Fruit fly (Drosophila melanogaster): ENCODE measurements around the gene CG15877.

- TF ChIP-seq pan (optimal IDR thresholded peaks at IDR 0.05) (no peak), CG8478 (optimal IDR thresholded peaks at IDR 0.05) (no peak), EcR (GFP tag; optimal IDR thresholded peaks at IDR 0.05) (no peak), Dll (optimal IDR thresholded peaks at IDR 0.05) (no peak), psq (optimal IDR thresholded peaks at IDR 0.05) (no peak), usp (GFP tag; optimal IDR thresholded peaks at IDR 0.05) (no peak)
These were observed 2.1 kb upstream of the CG15877 start for dm6 chr3L:2379472-2379871.

Data from whole organism.